Fruit fly (Drosophila melanogaster): ENCODE results near the gene abo.
A peak's percentile ranks its signal among the peaks of the same experiment; 100 is the strongest.

The abo gene

DNA sequence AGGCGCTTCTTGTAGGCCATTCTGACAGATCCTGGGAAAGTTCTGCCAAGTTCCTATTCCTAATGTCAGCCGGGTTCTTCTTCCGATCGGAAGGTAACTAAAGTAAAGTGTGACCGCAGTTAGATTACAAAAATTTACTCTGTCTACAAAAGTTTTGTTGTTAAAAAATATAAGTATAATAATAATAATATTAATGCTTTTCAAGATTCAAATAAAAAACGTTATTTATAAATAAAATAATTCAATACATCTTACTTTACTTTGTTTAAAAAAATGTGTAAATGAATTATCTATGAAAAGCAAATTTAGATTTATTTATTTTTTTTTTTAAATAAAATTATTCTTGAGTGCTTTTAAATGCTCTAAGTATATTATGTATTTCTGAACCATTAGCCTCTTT is at the start of gene abo:
abo (minus strand) TSS at position 101 of the 400 bp plus-strand sequence.
- TF ChIP-seq Met (GFP tag; optimal IDR thresholded peaks at IDR 0.05) (no peak), Hr39 (GFP tag; optimal IDR thresholded peaks at IDR 0.05) (no peak), svp (GFP tag) (no peak), eg (GFP tag; IDR thresholded peaks at IDR 0.05) (no peak), dsx (GFP tag; optimal IDR thresholded peaks at IDR 0.05; ENCODE audit: poor library complexity, severe bottlenecking) (no peak), Eip75B (GFP tag; optimal IDR thresholded peaks at IDR 0.05) (no peak)

- TF ChIP-seq svp (GFP tag) = peak; percentile 73
- TF ChIP-seq CG32006 (GFP tag; optimal IDR thresholded peaks at IDR 0.05) = peak; percentile 2
- no peak for TF ChIP-seq CG34406 (GFP tag; optimal IDR thresholded peaks at IDR 0.05)
- peak; percentile 62 for TF ChIP-seq Eip78C (GFP tag)
Observed at dm6 chr2L:11023875-11024274, 48.8 kb upstream of the abo start.

dm6 chr2L:11022804-11023203 is 47.7 kb upstream of the abo start:
- peak; percentile 1 for TF ChIP-seq vri (GFP tag; optimal IDR thresholded peaks at IDR 0.05)
- TF ChIP-seq achi (GFP tag; optimal IDR thresholded peaks at IDR 0.05) = peak; percentile 39
- TF ChIP-seq fd85E (GFP tag; optimal IDR thresholded peaks at IDR 0.05) = no peak
- TF ChIP-seq Hr4 (GFP tag; optimal IDR thresholded peaks at IDR 0.05) = peak; percentile 25
- TF ChIP-seq dac (GFP tag; optimal IDR thresholded peaks at IDR 0.05) = no peak
- peak; percentile 35 for TF ChIP-seq Met (GFP tag; optimal IDR thresholded peaks at IDR 0.05)
- no peak for TF ChIP-seq CG11902 (GFP tag; optimal IDR thresholded peaks at IDR 0.05)
- peak; percentile 28 for TF ChIP-seq pdm3 (GFP tag; optimal IDR thresholded peaks at IDR 0.05)
- peak; percentile 67 for TF ChIP-seq svp (GFP tag)
- peak; percentile 0 for TF ChIP-seq cyc (GFP tag; optimal IDR thresholded peaks at IDR 0.05)
- peak in 1 of 2 experiments; percentile 14 for TF ChIP-seq salr (GFP tag; optimal IDR thresholded peaks at IDR 0.05)
- TF ChIP-seq Sox102F (GFP tag; optimal IDR thresholded peaks at IDR 0.05) = peak; percentile 52
- peak; percentile 25; the same call in 1 of the 2 replicates for TF ChIP-seq CG15336 (GFP tag; IDR thresholded peaks at IDR 0.05)
- peak; percentile 39 for TF ChIP-seq esn (GFP tag; optimal IDR thresholded peaks at IDR 0.05)
- TF ChIP-seq CG6163 (GFP tag; IDR thresholded peaks at IDR 0.05) = peak; percentile 41; the same call in 1 of the 3 replicates
- peak; percentile 42 for TF ChIP-seq acj6 (GFP tag; optimal IDR thresholded peaks at IDR 0.05)
- no peak for TF ChIP-seq Eip75B (GFP tag; optimal IDR thresholded peaks at IDR 0.05)
- no peak for TF ChIP-seq CG1621 (tag; optimal IDR thresholded peaks at IDR 0.05)
- peak; percentile 9 for TF ChIP-seq Hr39 (GFP tag; optimal IDR thresholded peaks at IDR 0.05)
- peak; percentile 15 for TF ChIP-seq Sox14 (GFP tag; optimal IDR thresholded peaks at IDR 0.05)
- no peak for TF ChIP-seq CG10631 (GFP tag; optimal IDR thresholded peaks at IDR 0.05)
- peak; percentile 40 for TF ChIP-seq OdsH (GFP tag; optimal IDR thresholded peaks at IDR 0.05)
- peak; percentile 21 for TF ChIP-seq topi (GFP tag; optimal IDR thresholded peaks at IDR 0.05)
- no peak for TF ChIP-seq CG3919 (GFP tag; optimal IDR thresholded peaks at IDR 0.05)
- TF ChIP-seq CG31627 (GFP tag; optimal IDR thresholded peaks at IDR 0.05) = peak; percentile 9
- TF ChIP-seq CG8119 (GFP tag; IDR thresholded peaks at IDR 0.05) = 0 out of 3 replicates have a peak, but pooled peaks have one; percentile 25
- TF ChIP-seq Eip78C (GFP tag) = peak; percentile 87
- peak; percentile 26 for TF ChIP-seq Smox (GFP tag; optimal IDR thresholded peaks at IDR 0.05)
- TF ChIP-seq CG32006 (GFP tag; optimal IDR thresholded peaks at IDR 0.05) = peak; percentile 44
- peak; percentile 15 for TF ChIP-seq Ets21C (GFP tag; optimal IDR thresholded peaks at IDR 0.05)

- TF ChIP-seq CG9139 (GFP tag; optimal IDR thresholded peaks at IDR 0.05) (no peak), vri (GFP tag; optimal IDR thresholded peaks at IDR 0.05) (no peak), Ets96B (tag; optimal IDR thresholded peaks at IDR 0.05) (peak; percentile 23), CG1621 (tag; optimal IDR thresholded peaks at IDR 0.05) (no peak), Lpt (GFP tag; optimal IDR thresholded peaks at IDR 0.05) (no peak), Blimp-1 (GFP tag; optimal IDR thresholded peaks at IDR 0.05) (no peak), CG34406 (GFP tag; optimal IDR thresholded peaks at IDR 0.05) (no peak), CG6792 (GFP tag; optimal IDR thresholded peaks at IDR 0.05) (peak; percentile 24), CG16779 (tag; optimal IDR thresholded peaks at IDR 0.05) (no peak), acj6 (GFP tag; optimal IDR thresholded peaks at IDR 0.05) (peak; percentile 44), OdsH (GFP tag; optimal IDR thresholded peaks at IDR 0.05) (peak; percentile 28), CG8119 (GFP tag; IDR thresholded peaks at IDR 0.05) (no peak), esn (GFP tag; optimal IDR thresholded peaks at IDR 0.05) (peak; percentile 59), CG10631 (GFP tag; optimal IDR thresholded peaks at IDR 0.05) (peak; percentile 4), CG31627 (GFP tag; optimal IDR thresholded peaks at IDR 0.05) (peak; percentile 54), Sox102F (GFP tag; optimal IDR thresholded peaks at IDR 0.05) (peak; percentile 9), dac (GFP tag; optimal IDR thresholded peaks at IDR 0.05) (no peak), Eip93F (GFP tag; optimal IDR thresholded peaks at IDR 0.05) (no peak), salr (GFP tag; optimal IDR thresholded peaks at IDR 0.05) (no peak), cyc (GFP tag; optimal IDR thresholded peaks at IDR 0.05) (peak; percentile 27), svp (GFP tag) (peak; percentile 80), CG32006 (GFP tag; optimal IDR thresholded peaks at IDR 0.05) (peak; percentile 44), Sox14 (GFP tag; optimal IDR thresholded peaks at IDR 0.05) (peak; percentile 41), Ets21C (GFP tag; optimal IDR thresholded peaks at IDR 0.05) (peak; percentile 15), fd85E (GFP tag; optimal IDR thresholded peaks at IDR 0.05) (no peak), CG15336 (GFP tag; IDR thresholded peaks at IDR 0.05) (no peak), topi (GFP tag; optimal IDR thresholded peaks at IDR 0.05) (peak; percentile 58), fkh (GFP tag; optimal IDR thresholded peaks at IDR 0.05) (no peak), CG4318 (GFP tag; optimal IDR thresholded peaks at IDR 0.05) (no peak), pdm3 (GFP tag; optimal IDR thresholded peaks at IDR 0.05) (peak; percentile 25), Smox (GFP tag; optimal IDR thresholded peaks at IDR 0.05) (peak; percentile 53), Met (GFP tag; optimal IDR thresholded peaks at IDR 0.05) (peak; percentile 70), Eip75B (GFP tag; optimal IDR thresholded peaks at IDR 0.05) (peak; percentile 49)
Observed at dm6 chr2L:11021606-11022005, 46.5 kb upstream of the abo start.

Measured in whole organism, prepupa.